Worm (Caenorhabditis elegans) whole organism, L4 larva: ENCODE results near the gene str-165.

Experiments
- R02D3.7 ChIP-seq: fragments of 150-350 bp; sonication (generic microtip); optimal IDR thresholded peaks from 3 replicates; lab custom pipeline; 2014; ENCODE audit warnings: missing biosample characterization, missing genetic modification characterization
- T20F7.1 ChIP-seq: fragments of 200-800 bp; sonication (Bioruptor generic); optimal IDR thresholded peaks from 2 replicates; lab custom pipeline; 2018; ENCODE audit warnings: mild to moderate bottlenecking, missing genetic modification characterization, missing compliant biosample characterization
- Y5F2A.4 ChIP-seq: fragments of 200-800 bp; sonication (Bioruptor generic); optimal IDR thresholded peaks from 2 replicates; lab custom pipeline; 2018; ENCODE audit warnings: mild to moderate bottlenecking, missing genetic modification characterization, missing compliant biosample characterization
- Y75B8A.6 ChIP-seq: fragments of 200-800 bp; sonication (Bioruptor generic); IDR thresholded peaks from 2 replicates; pipeline ENCODE4 v1.3.6; 2022; ENCODE audit warnings: missing genetic modification reagents, missing genetic modification characterization, missing compliant biosample characterization
- ZK337.2 ChIP-seq: fragments of 200-800 bp; sonication (Bioruptor generic); IDR thresholded peaks from 2 replicates; pipeline ENCODE4 v1.3.6; 2022; ENCODE audit warnings: missing genetic modification reagents, missing genetic modification characterization, missing compliant biosample characterization
- aha-1 ChIP-seq: fragments of 150-350 bp; peaks from one replicate; lab custom pipeline; 2014; ENCODE audit warnings: missing biosample characterization, missing genetic modification characterization
- arid-1 ChIP-seq: fragments of 200-800 bp; sonication (Bioruptor generic); conservative IDR thresholded peaks from 2 replicates; pipeline ENCODE4 v1.3.6; 2022; ENCODE audit warnings: missing genetic modification reagents, missing genetic modification characterization, missing compliant biosample characterization
- ceh-28 ChIP-seq: fragments of 150-350 bp; optimal IDR thresholded peaks from 2 replicates; lab custom pipeline; 2014; ENCODE audit warnings: missing biosample characterization, missing genetic modification reagents, missing genetic modification characterization
- ceh-44 ChIP-seq: fragments of 200-800 bp; sonication (Bioruptor generic); IDR thresholded peaks from 2 replicates; pipeline ENCODE4 v1.3.6; 2022; ENCODE audit warnings: missing genetic modification reagents, missing genetic modification characterization, missing compliant biosample characterization
- ceh-82 ChIP-seq: sonication (generic microtip); optimal IDR thresholded peaks from 2 replicates; lab custom pipeline; 2017; ENCODE audit warnings: missing biosample characterization, missing genetic modification characterization
- cey-2 ChIP-seq: sonication (generic microtip); optimal IDR thresholded peaks from 3 replicates; lab custom pipeline; 2017; ENCODE audit warnings: missing genetic modification characterization, mild to moderate bottlenecking, missing compliant biosample characterization, antibody characterized with exemption, borderline replicate concordance; ENCODE audit not compliant: insufficient read depth
- daf-16 ChIP-seq, 3 experiments: sonication (generic microtip); optimal IDR thresholded peaks; 2 replicates each; lab custom pipeline; 2016 to 2017; ENCODE audit warnings: missing genetic modification characterization in 3 of 3, missing genetic modification reagents in 3 of 3, mild to moderate bottlenecking in 2 of 3, missing compliant biosample characterization in 2 of 3, missing biosample characterization in 1 of 3, moderate library complexity in 1 of 3
- daf-19 ChIP-seq: fragments of 200-800 bp; sonication (Bioruptor generic); conservative IDR thresholded peaks from 2 replicates; pipeline ENCODE4 v1.3.6; 2022; ENCODE audit warnings: missing genetic modification characterization, missing compliant biosample characterization
- dmd-6 ChIP-seq: fragments of 200-800 bp; sonication (Bioruptor generic); IDR thresholded peaks from 2 replicates; pipeline ENCODE4 v1.3.6; 2022; ENCODE audit warnings: missing genetic modification reagents, missing genetic modification characterization, missing compliant biosample characterization
- dmd-8 ChIP-seq: fragments of 200-800 bp; sonication (Bioruptor generic); IDR thresholded peaks from 2 replicates; pipeline ENCODE4 v1.3.6; 2022; ENCODE audit warnings: missing genetic modification characterization, missing compliant biosample characterization
- dpl-1 ChIP-seq: fragments of 150-350 bp; optimal IDR thresholded peaks from 2 replicates; lab custom pipeline; 2014; ENCODE audit warnings: missing biosample characterization, missing genetic modification reagents, missing genetic modification characterization
- dve-1 ChIP-seq: sonication (generic microtip); optimal IDR thresholded peaks from 2 replicates; lab custom pipeline; 2017; ENCODE audit warnings: antibody characterized with exemption, mild to moderate bottlenecking, missing genetic modification characterization, missing compliant biosample characterization; ENCODE audit not compliant: insufficient read depth
- egl-27 ChIP-seq: sonication (generic microtip); optimal IDR thresholded peaks from 3 replicates; lab custom pipeline; 2017; ENCODE audit warnings: missing biosample characterization, missing genetic modification reagents, missing genetic modification characterization
- egl-43 ChIP-seq: fragments of 200-800 bp; sonication (Bioruptor generic); IDR thresholded peaks from 2 replicates; pipeline ENCODE4 v1.3.6; 2022; ENCODE audit warnings: missing genetic modification reagents, missing genetic modification characterization, missing compliant biosample characterization
- gei-8 ChIP-seq: fragments of 200-800 bp; sonication (Bioruptor generic); optimal IDR thresholded peaks from 2 replicates; lab custom pipeline; 2018; ENCODE audit warnings: mild to moderate bottlenecking, missing genetic modification characterization, missing compliant biosample characterization
- hif-1 ChIP-seq, 2 experiments: sonication (generic microtip); optimal IDR thresholded peaks; 2 replicates each; lab custom pipeline; 2016 to 2017; ENCODE audit warnings: missing compliant biosample characterization in 2 of 2, missing genetic modification characterization in 2 of 2, missing genetic modification reagents in 2 of 2, missing genotype in 2 of 2, mild to moderate bottlenecking in 1 of 2
- hlh-11 ChIP-seq: fragments of 200-800 bp; sonication (Bioruptor generic); optimal IDR thresholded peaks from 2 replicates; lab custom pipeline; 2018; ENCODE audit warnings: mild to moderate bottlenecking, missing genetic modification characterization, missing compliant biosample characterization
- hlh-30 ChIP-seq: sonication (generic microtip); optimal IDR thresholded peaks from 2 replicates; lab custom pipeline; 2017; ENCODE audit warnings: antibody characterized with exemption, mild to moderate bottlenecking, missing genetic modification characterization, missing compliant biosample characterization; ENCODE audit not compliant: insufficient read depth
- jun-1 ChIP-seq: fragments of 150-350 bp; optimal IDR thresholded peaks from 2 replicates; lab custom pipeline; 2014; ENCODE audit warnings: missing biosample characterization, missing genetic modification reagents, missing genetic modification characterization
- lim-7 ChIP-seq: fragments of 200-800 bp; sonication (Bioruptor generic); IDR thresholded peaks from 2 replicates; pipeline ENCODE4 v1.3.6; 2022; ENCODE audit warnings: missing genetic modification characterization, missing compliant biosample characterization
- lin-1 ChIP-seq: fragments of 200-800 bp; sonication (Bioruptor generic); IDR thresholded peaks from 2 replicates; pipeline ENCODE4 v1.3.6; 2022; ENCODE audit warnings: missing genetic modification reagents, missing genetic modification characterization, missing compliant biosample characterization
- lin-15B ChIP-seq: fragments of 150-350 bp; sonication (generic microtip); optimal IDR thresholded peaks from 3 replicates; lab custom pipeline; 2014; ENCODE audit warnings: missing biosample characterization, missing genetic modification characterization
- lin-38 ChIP-seq: fragments of 200-800 bp; sonication (Bioruptor generic); IDR thresholded peaks from 2 replicates; pipeline ENCODE4 v1.3.6; 2022; ENCODE audit warnings: missing genetic modification reagents, missing genetic modification characterization, missing compliant biosample characterization
- madf-9 ChIP-seq: fragments of 200-800 bp; sonication (Bioruptor generic); conservative IDR thresholded peaks from 2 replicates; pipeline ENCODE4 v1.3.6; 2022; ENCODE audit warnings: missing genetic modification reagents, missing genetic modification characterization, missing compliant biosample characterization
- mep-1 ChIP-seq: fragments of 150-350 bp; sonication (generic microtip); optimal IDR thresholded peaks from 3 replicates; lab custom pipeline; 2014; ENCODE audit warnings: missing biosample characterization, missing genetic modification characterization
- mes-2 ChIP-seq: sonication (generic microtip); optimal IDR thresholded peaks from 2 replicates; lab custom pipeline; 2016; ENCODE audit warnings: missing genotype, mild to moderate bottlenecking, missing genetic modification characterization, missing compliant biosample characterization; ENCODE audit not compliant: poor library complexity, severe bottlenecking
- mxl-3 ChIP-seq: fragments of 200-800 bp; sonication (Bioruptor generic); optimal IDR thresholded peaks from 2 replicates; lab custom pipeline; 2018; ENCODE audit warnings: mild to moderate bottlenecking, missing genetic modification characterization, missing compliant biosample characterization
- nhr-10 ChIP-seq: fragments of 150-350 bp; optimal IDR thresholded peaks from 2 replicates; lab custom pipeline; 2014; ENCODE audit warnings: missing biosample characterization, missing genetic modification characterization
- nhr-28 ChIP-seq: fragments of 150-350 bp; optimal IDR thresholded peaks from 2 replicates; lab custom pipeline; 2014; ENCODE audit warnings: missing biosample characterization, missing genetic modification characterization
- nhr-41 ChIP-seq: fragments of 200-800 bp; sonication (Bioruptor generic); IDR thresholded peaks from 2 replicates; pipeline ENCODE4 v1.3.6; 2022; ENCODE audit warnings: missing genetic modification reagents, missing genetic modification characterization, missing compliant biosample characterization
- nhr-42 ChIP-seq: fragments of 200-800 bp; sonication (Bioruptor generic); IDR thresholded peaks from 2 replicates; pipeline ENCODE4 v1.3.6; 2022; ENCODE audit warnings: missing genetic modification characterization, missing compliant biosample characterization
- nhr-6 ChIP-seq: fragments of 150-350 bp; optimal IDR thresholded peaks from 2 replicates; lab custom pipeline; 2014; ENCODE audit warnings: missing biosample characterization, missing genetic modification characterization
- nhr-77 ChIP-seq: fragments of 150-350 bp; optimal IDR thresholded peaks from 2 replicates; lab custom pipeline; 2014; ENCODE audit warnings: missing biosample characterization, missing genetic modification characterization
- php-3 ChIP-seq: fragments of 200-800 bp; sonication (Bioruptor generic); IDR thresholded peaks from 2 replicates; pipeline ENCODE4 v1.3.6; 2022; ENCODE audit warnings: missing genetic modification reagents, missing genetic modification characterization, missing compliant biosample characterization
- rbr-2 ChIP-seq: sonication (generic microtip); optimal IDR thresholded peaks from 2 replicates; lab custom pipeline; 2016; ENCODE audit warnings: missing genotype, missing genetic modification characterization, missing compliant biosample characterization
- tag-97 ChIP-seq: fragments of 200-800 bp; sonication (Bioruptor generic); IDR thresholded peaks from 2 replicates; pipeline ENCODE4 v1.3.6; 2022; ENCODE audit warnings: missing genetic modification characterization, missing compliant biosample characterization
- tra-1 ChIP-seq: fragments of 200-800 bp; sonication (Bioruptor generic); IDR thresholded peaks from 2 replicates; pipeline ENCODE4 v1.3.6; 2022; ENCODE audit warnings: missing genetic modification reagents, missing genetic modification characterization, missing compliant biosample characterization
- unc-130 ChIP-seq: sonication (generic microtip); optimal IDR thresholded peaks from 2 replicates; lab custom pipeline; 2016; ENCODE audit warnings: missing genetic modification reagents, missing genetic modification characterization, missing compliant biosample characterization
- unc-39 ChIP-seq: sonication (generic microtip); optimal IDR thresholded peaks from 2 replicates; lab custom pipeline; 2017; ENCODE audit warnings: missing biosample characterization, missing genetic modification characterization
- unc-62 ChIP-seq, 3 experiments: fragments of 150-350 bp in 1 of 3; sonication (generic microtip); optimal IDR thresholded peaks in 2 of 3; peaks in 1 of 3; 1 replicate in 1 of 3; 2 replicates in 2 of 3; lab custom pipeline; 2014 to 2017; ENCODE audit warnings: missing biosample characterization in 3 of 3, missing genetic modification characterization in 3 of 3, missing genetic modification reagents in 3 of 3, missing genotype in 1 of 3
- zag-1 ChIP-seq: fragments of 150-350 bp; optimal IDR thresholded peaks from 2 replicates; lab custom pipeline; 2014; ENCODE audit warnings: missing biosample characterization, missing genetic modification characterization
- zip-2 ChIP-seq: fragments of 150-350 bp; optimal IDR thresholded peaks from 2 replicates; lab custom pipeline; 2014; ENCODE audit warnings: missing biosample characterization, missing genetic modification characterization
- ztf-7 ChIP-seq: fragments of 150-350 bp; optimal IDR thresholded peaks from 2 replicates; lab custom pipeline; 2014; ENCODE audit warnings: missing biosample characterization, missing genetic modification characterization

Gene str-165

DNA sequence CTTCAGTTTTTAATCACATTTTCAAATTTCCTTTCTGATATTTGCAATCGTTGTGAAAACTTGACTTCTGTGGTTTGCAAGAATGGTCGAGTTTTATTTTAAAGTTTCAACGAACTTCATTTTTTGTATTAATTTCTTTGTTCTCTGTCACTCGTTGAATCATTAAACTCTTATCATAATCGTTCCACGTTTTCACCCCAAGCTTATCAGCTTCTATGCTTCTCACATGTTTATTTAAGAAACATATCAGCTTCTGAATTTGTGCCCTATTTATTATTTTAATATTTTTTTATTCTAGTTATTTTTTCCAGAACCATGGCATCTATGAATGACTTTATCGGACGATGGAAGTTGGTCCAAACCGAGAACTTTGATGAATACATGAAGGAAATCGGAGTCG lies 48.3 kb downstream of the str-165 start, which contains the start of gene lbp-7 (continued):
- TF ChIP-seq lin-15B (tag; lab: Kevin White, UChicago): no peak
- 0 out of 2 replicates have a peak, but pooled peaks have one; percentile 25 for TF ChIP-seq tra-1 (GFP tag; lab: Robert Waterston, UW)
- TF ChIP-seq, all 104 proteins: peak for 12

DNA sequence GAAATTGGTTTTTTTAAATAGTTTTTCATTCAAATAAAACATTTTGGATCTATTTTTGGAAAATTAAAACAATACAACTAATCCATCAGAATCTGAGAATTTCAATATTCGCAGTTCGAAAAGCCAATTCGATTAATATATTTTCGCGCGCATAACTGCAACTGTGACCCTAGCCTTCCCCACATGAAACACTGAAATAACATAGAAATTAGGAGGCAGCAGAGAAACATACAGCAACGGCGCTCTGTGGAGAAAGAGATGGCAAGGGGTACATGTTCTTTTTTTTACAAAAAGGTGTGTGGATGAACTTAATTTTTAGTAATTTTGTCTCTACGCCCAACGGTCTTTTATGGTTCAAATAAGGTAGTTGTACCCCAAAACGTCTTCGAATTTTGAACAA lies 49.2 kb downstream of the str-165 start:
- TF ChIP-seq dmd-8 (GFP tag; lab: Robert Waterston, UW) (no peak), lin-1 (GFP tag; lab: Robert Waterston, UW) (no peak), ceh-28 (tag; lab: Kevin White, UChicago) (no peak), dmd-6 (GFP tag; lab: Robert Waterston, UW) (no peak), nhr-42 (GFP tag; lab: Robert Waterston, UW) (no peak), R02D3.7 (tag; lab: Kevin White, UChicago) (no peak), nhr-10 (tag; lab: Kevin White, UChicago) (no peak), daf-16 (GFP tag; optimal IDR thresholded peaks at IDR 0.05; lab: Kevin White, UChicago) (no peak), daf-16 (tag; optimal IDR thresholded peaks at IDR 0.05; lab: Kevin White, UChicago) (peak; percentile 22), nhr-41 (no peak), jun-1 (tag; lab: Kevin White, UChicago) (no peak), cey-2 (tag; lab: Kevin White, UChicago) (no peak), ceh-44 (GFP tag; lab: Robert Waterston, UW) (no peak), nhr-28 (tag; lab: Kevin White, UChicago) (peak; percentile 2), T20F7.1 (GFP tag; lab: Kevin White, UChicago) (no peak), hif-1 (tag; optimal IDR thresholded peaks at IDR 0.05; lab: Kevin White, UChicago) (no peak), mep-1 (tag; lab: Kevin White, UChicago) (no peak), egl-27 (tag; lab: Kevin White, UChicago) (no peak), zip-2 (tag; lab: Kevin White, UChicago) (no peak), rbr-2 (tag; lab: Kevin White, UChicago) (no peak), dve-1 (tag; lab: Kevin White, UChicago) (peak; percentile 1), gei-8 (GFP tag; lab: Kevin White, UChicago) (no peak), unc-130 (GFP tag; lab: Kevin White, UChicago) (no peak), dpl-1 (GFP tag; lab: Kevin White, UChicago) (peak; percentile 19), ceh-82 (no peak), lim-7 (no peak), Y5F2A.4 (GFP tag; lab: Kevin White, UChicago) (no peak), Y75B8A.6 (GFP tag; lab: Robert Waterston, UW) (no peak), unc-62 (GFP tag; optimal IDR thresholded peaks at IDR 0.05 in 1 of 2; lab: Kevin White, UChicago) (no peak), unc-62 (tag; optimal IDR thresholded peaks at IDR 0.05; lab: Kevin White, UChicago) (no peak), ZK337.2 (GFP tag; lab: Robert Waterston, UW) (no peak), mes-2 (tag; lab: Kevin White, UChicago) (no peak), egl-43 (no peak), hlh-30 (tag; lab: Kevin White, UChicago) (peak; percentile 30), daf-19 (GFP tag; lab: Robert Waterston, UW) (no peak), ztf-7 (no peak), tag-97 (GFP tag; lab: Robert Waterston, UW) (no peak), lin-15B (tag; lab: Kevin White, UChicago) (no peak), unc-39 (tag; lab: Kevin White, UChicago) (no peak), nhr-77 (tag; lab: Kevin White, UChicago) (no peak), nhr-6 (tag; lab: Kevin White, UChicago) (peak; percentile 20), lin-38 (no peak; the same call in 1 of the 2 replicates), tra-1 (GFP tag; lab: Robert Waterston, UW) (no peak), php-3 (GFP tag; lab: Robert Waterston, UW) (no peak), arid-1 (GFP tag; lab: Robert Waterston, UW) (no peak), hlh-11 (tag; lab: Kevin White, UChicago) (no peak), zag-1 (tag; lab: Kevin White, UChicago) (no peak), madf-9 (GFP tag; lab: Robert Waterston, UW) (no peak), aha-1 (no peak), mxl-3 (GFP tag; lab: Kevin White, UChicago) (no peak)
- TF ChIP-seq, all 104 proteins: peak for 6
